Worm (Caenorhabditis elegans): ENCODE data around the gene cisd-3.1.

Gene cisd-3.1

DNA sequence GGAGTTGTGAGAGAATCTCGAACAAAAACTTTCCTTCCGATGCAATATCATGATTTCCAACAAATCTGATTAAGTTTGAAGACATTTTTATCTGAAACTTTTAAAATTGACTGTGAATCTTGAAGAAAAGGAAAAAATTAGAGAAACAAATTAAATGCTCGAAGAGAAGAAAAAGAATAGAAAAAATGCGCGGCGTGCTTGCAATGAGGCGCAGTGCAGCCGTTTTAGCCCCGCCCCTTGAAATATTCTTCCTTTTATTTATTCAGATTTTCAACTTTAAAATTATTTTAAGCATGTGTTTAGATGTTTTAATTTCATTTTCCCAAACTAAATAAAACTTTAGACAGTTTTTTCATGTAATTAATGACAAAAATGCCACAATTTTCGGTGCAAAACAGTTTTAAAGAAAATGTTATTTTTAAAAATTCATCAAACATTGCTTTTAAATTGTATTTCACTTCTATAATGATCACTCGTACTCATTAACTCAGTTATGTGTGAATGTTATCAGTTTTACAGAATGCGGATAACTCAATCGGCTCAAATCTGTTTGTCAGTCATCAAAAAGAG, at the start of gene cisd-3.1, which contains the start of gene mrps-34:
Gene cisd-3.1, plus strand, starts transcription at position 520 of the 570 bp plus-strand sequence.
Gene mrps-34, minus strand, starts transcription at position 91 of the 570 bp plus-strand sequence.
- TF ChIP-seq snu-23 (GFP tag; optimal IDR thresholded peaks at IDR 0.05): peak; percentile 19
- peak; percentile 8 for TF ChIP-seq F16B12.6 (tag; optimal IDR thresholded peaks at IDR 0.05)
- peak; percentile 21 for TF ChIP-seq C16A3.4 (tag; optimal IDR thresholded peaks at IDR 0.05)
- TF ChIP-seq dpl-1 (GFP tag; optimal IDR thresholded peaks at IDR 0.05): peak in 2 of 3 experiments; percentile 7 to 31
- TF ChIP-seq nhr-11 (tag; optimal IDR thresholded peaks at IDR 0.05): no peak
- TF ChIP-seq efl-1 (optimal IDR thresholded peaks at IDR 0.05): peak; percentile 7 to 27
- TF ChIP-seq efl-1 (GFP tag; optimal IDR thresholded peaks at IDR 0.05 in 1 of 2): peak in 1 of 2 experiments; percentile 14
- TF ChIP-seq dsc-1 (tag; optimal IDR thresholded peaks at IDR 0.05): no peak
- TF ChIP-seq lsy-2 (tag; optimal IDR thresholded peaks at IDR 0.05): peak in 1 of 2 experiments; percentile 57
- TF ChIP-seq lin-35 (GFP tag; optimal IDR thresholded peaks at IDR 0.05): peak in 1 of 2 experiments; percentile 9
- peak; percentile 7 for TF ChIP-seq xbp-1 (tag; optimal IDR thresholded peaks at IDR 0.05)

DNA sequence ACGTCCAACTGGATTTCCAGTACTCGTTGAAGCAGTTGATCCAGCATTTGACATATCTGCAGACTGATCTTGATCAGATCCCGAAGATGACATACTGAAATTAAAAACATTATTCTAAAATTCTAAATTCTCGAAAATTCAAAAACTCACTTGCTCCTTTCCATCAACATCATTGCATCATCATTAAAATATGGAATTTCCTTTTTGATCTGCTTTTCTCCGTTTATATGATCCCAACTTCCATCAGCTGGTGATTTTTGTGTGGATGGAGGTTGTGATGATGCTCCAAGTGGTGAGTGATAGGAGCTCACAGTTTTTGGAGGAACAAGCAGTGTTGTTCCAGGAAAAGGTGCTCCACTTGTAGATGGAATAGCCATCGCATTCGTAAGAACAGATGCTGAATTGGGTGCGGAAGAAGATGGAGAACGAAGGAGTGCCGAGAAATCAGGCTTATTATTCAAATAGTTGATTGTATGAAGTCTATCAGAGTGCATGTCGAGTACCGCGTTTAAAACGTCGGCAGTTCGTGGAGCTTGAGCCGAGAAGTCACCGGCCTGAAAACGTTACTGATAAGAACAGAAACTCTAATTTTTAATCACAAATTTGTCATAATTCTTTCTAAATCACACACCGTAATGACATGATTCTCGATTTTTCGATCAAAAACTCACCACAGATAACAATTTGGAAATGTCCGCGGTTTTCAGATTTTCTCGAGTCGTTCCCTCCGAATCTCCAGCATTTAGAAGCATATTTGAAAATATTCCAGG, 49.5 kb upstream of the cisd-3.1 start:
- TF ChIP-seq fkh-10 (GFP tag; optimal IDR thresholded peaks at IDR 0.05): no peak
- TF ChIP-seq elt-2 (tag; optimal IDR thresholded peaks at IDR 0.05): peak; percentile 61
- TF ChIP-seq unc-62 (GFP tag; optimal IDR thresholded peaks at IDR 0.05): no peak
- 0 out of 2 replicates have a peak, but pooled peaks have one; percentile 51 for TF ChIP-seq ets-5 (GFP tag; IDR thresholded peaks at IDR 0.05)
- TF ChIP-seq efl-1 (optimal IDR thresholded peaks at IDR 0.05): no peak
- peak in 1 of 2 experiments; percentile 3 for TF ChIP-seq efl-1 (GFP tag; optimal IDR thresholded peaks at IDR 0.05 in 1 of 2)

DNA sequence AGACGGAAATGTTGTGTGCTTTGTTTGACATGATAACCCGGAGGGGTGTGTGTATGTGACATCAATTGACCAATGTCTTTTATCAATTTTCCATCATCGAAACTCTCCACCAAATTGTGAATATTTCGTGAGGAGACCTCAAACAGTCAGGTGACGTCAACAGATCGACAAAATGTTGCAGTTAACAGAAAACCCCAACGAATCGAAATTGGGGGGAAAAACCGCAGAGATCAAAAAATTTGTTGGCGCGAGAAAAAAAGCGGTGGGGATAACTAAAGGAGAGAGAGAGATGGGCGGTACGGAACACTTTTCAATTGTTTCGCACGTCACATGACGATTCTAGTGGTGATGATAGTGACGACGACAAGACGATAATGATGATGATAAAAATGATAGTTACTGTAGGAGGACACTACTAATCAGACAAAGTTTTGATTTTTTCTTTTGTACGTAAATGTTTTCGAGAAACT, 48.1 kb upstream of the cisd-3.1 start:
- TF ChIP-seq snu-23 (GFP tag; optimal IDR thresholded peaks at IDR 0.05): peak; percentile 75
- peak; percentile 37 for TF ChIP-seq nhr-47 (tag; optimal IDR thresholded peaks at IDR 0.05)
- TF ChIP-seq unc-62 (GFP tag; optimal IDR thresholded peaks at IDR 0.05): no peak
- peak; percentile 4 for TF ChIP-seq xbp-1 (tag; optimal IDR thresholded peaks at IDR 0.05)
- TF ChIP-seq nhr-76 (tag; optimal IDR thresholded peaks at IDR 0.05): no peak
- no peak for TF ChIP-seq hlh-4 (tag; optimal IDR thresholded peaks at IDR 0.05)
- no peak for TF ChIP-seq C34B4.2 (tag; optimal IDR thresholded peaks at IDR 0.05)
- TF ChIP-seq skn-1 (tag; optimal IDR thresholded peaks at IDR 0.05): peak; percentile 45
- TF ChIP-seq dsc-1 (tag; optimal IDR thresholded peaks at IDR 0.05): no peak
- no peak for TF ChIP-seq F16B12.6 (tag; optimal IDR thresholded peaks at IDR 0.05)
- no peak for TF ChIP-seq zag-1 (tag; optimal IDR thresholded peaks at IDR 0.05)
- peak; percentile 41 for TF ChIP-seq C16A3.4 (tag; optimal IDR thresholded peaks at IDR 0.05)
- TF ChIP-seq jun-1 (tag; optimal IDR thresholded peaks at IDR 0.05): no peak
- peak in 1 of 2 experiments; percentile 12 for TF ChIP-seq efl-1 (optimal IDR thresholded peaks at IDR 0.05)
- TF ChIP-seq efl-1 (GFP tag; optimal IDR thresholded peaks at IDR 0.05 in 1 of 2): peak in 1 of 2 experiments; percentile 22
- no peak for TF ChIP-seq unc-30 (tag; optimal IDR thresholded peaks at IDR 0.05)
- TF ChIP-seq swsn-7 (tag; optimal IDR thresholded peaks at IDR 0.05): no peak
- no peak for TF ChIP-seq Y116A8C.19 (tag; optimal IDR thresholded peaks at IDR 0.05; ENCODE audit: borderline replicate concordance)
- no peak for TF ChIP-seq ama-1 (optimal IDR thresholded peaks at IDR 0.05)
- TF ChIP-seq egl-27 (tag; optimal IDR thresholded peaks at IDR 0.05): no peak
- TF ChIP-seq aha-1 (tag; optimal IDR thresholded peaks at IDR 0.05): no peak
- TF ChIP-seq lin-35 (GFP tag; optimal IDR thresholded peaks at IDR 0.05): peak; percentile 25 to 74
- peak; percentile 26 to 63 for TF ChIP-seq lsy-2 (tag; optimal IDR thresholded peaks at IDR 0.05)
- TF ChIP-seq nhr-71 (tag; optimal IDR thresholded peaks at IDR 0.05): peak; percentile 75
- TF ChIP-seq grh-1 (GFP tag; IDR thresholded peaks at IDR 0.05): no peak
- TF ChIP-seq alr-1 (tag; optimal IDR thresholded peaks at IDR 0.05; ENCODE audit: borderline replicate concordance): no peak
- TF ChIP-seq rnt-1 (tag; optimal IDR thresholded peaks at IDR 0.05): no peak
- no peak for TF ChIP-seq ceh-82 (tag; optimal IDR thresholded peaks at IDR 0.05)
- no peak for TF ChIP-seq lir-3 (tag; optimal IDR thresholded peaks at IDR 0.05; ENCODE audit: poor library complexity)
- TF ChIP-seq fkh-4 (tag; optimal IDR thresholded peaks at IDR 0.05; ENCODE audit: borderline replicate concordance): no peak
- TF ChIP-seq mab-9 (GFP tag; IDR thresholded peaks at IDR 0.05): no peak
- no peak for TF ChIP-seq nhr-84 (tag; optimal IDR thresholded peaks at IDR 0.05)
- TF ChIP-seq mdl-1 (tag; optimal IDR thresholded peaks at IDR 0.05): peak in 1 of 2 experiments; percentile 69
- TF ChIP-seq isw-1 (GFP tag; IDR thresholded peaks at IDR 0.05): no peak
- TF ChIP-seq ceh-88 (GFP tag; IDR thresholded peaks at IDR 0.05): no peak
- peak; percentile 39 for TF ChIP-seq nhr-77 (tag; optimal IDR thresholded peaks at IDR 0.05)
- no peak for TF ChIP-seq nhr-11 (tag; optimal IDR thresholded peaks at IDR 0.05)
- no peak for TF ChIP-seq ceh-63 (GFP tag; optimal IDR thresholded peaks at IDR 0.05)
- peak; percentile 12 for TF ChIP-seq pag-3 (tag; optimal IDR thresholded peaks at IDR 0.05; ENCODE audit: borderline replicate concordance, insufficient read depth)

All from whole organism, L1 larva.